Worm (Caenorhabditis elegans): ENCODE results near the gene sel-15.

- TF ChIP-seq gei-17 (GFP tag; optimal IDR thresholded peaks at IDR 0.05) (no peak), athp-1 (tag; optimal IDR thresholded peaks at IDR 0.05) (no peak)
Measured at ce11 chrIII:651587-651986, 44.7 kb downstream of the sel-15 start.
